Worm (Caenorhabditis elegans): ENCODE measurements around the gene idi-1.

DNA sequence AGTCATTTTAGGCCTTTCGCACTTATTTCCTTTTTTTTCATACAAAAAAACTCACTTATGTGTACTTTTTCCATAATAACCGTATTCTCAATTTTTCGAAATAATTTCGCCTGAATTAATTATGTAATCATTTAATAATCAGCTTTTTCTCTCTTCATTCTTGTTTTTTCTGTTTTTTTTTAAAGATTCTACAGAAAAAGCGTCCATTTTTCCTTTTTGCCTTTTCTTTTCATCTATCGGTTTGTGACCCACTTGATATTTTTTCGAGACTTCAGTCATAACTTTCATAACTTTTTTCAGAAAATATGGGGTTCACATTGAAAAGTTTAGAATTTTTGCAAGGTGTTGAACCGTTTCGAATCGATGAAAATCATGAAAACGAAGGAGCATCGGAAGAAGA is 3.3 kb upstream of the idi-1 start, which contains the start of gene vms-1:
- TF ChIP-seq sea-1 (GFP tag; conservative IDR thresholded peaks at IDR 0.05), result no peak
- TF ChIP-seq scrt-1 (GFP tag; IDR thresholded peaks at IDR 0.05), result no peak
- no peak for TF ChIP-seq ama-1 (optimal IDR thresholded peaks at IDR 0.05)
- no peak for TF ChIP-seq ceh-13 (GFP tag; optimal IDR thresholded peaks at IDR 0.05)
- no peak for TF ChIP-seq hnd-1 (tag; optimal IDR thresholded peaks at IDR 0.05)
- TF ChIP-seq ceh-36 (tag; optimal IDR thresholded peaks at IDR 0.05), result no peak
- no peak for TF ChIP-seq B0310.2 (tag; optimal IDR thresholded peaks at IDR 0.05)
- TF ChIP-seq aly-1 (tag; optimal IDR thresholded peaks at IDR 0.05), result no peak
- TF ChIP-seq tra-4 (tag; optimal IDR thresholded peaks at IDR 0.05), result no peak
- no peak for TF ChIP-seq flt-1 (GFP tag; IDR thresholded peaks at IDR 0.05)
- no peak for TF ChIP-seq pes-1 (GFP tag; IDR thresholded peaks at IDR 0.05)
- TF ChIP-seq ets-7 (tag; optimal IDR thresholded peaks at IDR 0.05), result no peak
- no peak for TF ChIP-seq F13C5.2 (tag; optimal IDR thresholded peaks at IDR 0.05)
- no peak for TF ChIP-seq tbx-37 (GFP tag; conservative IDR thresholded peaks at IDR 0.05)
